Fruit fly (Drosophila melanogaster): ENCODE results near the gene Acyp2.

DNA sequence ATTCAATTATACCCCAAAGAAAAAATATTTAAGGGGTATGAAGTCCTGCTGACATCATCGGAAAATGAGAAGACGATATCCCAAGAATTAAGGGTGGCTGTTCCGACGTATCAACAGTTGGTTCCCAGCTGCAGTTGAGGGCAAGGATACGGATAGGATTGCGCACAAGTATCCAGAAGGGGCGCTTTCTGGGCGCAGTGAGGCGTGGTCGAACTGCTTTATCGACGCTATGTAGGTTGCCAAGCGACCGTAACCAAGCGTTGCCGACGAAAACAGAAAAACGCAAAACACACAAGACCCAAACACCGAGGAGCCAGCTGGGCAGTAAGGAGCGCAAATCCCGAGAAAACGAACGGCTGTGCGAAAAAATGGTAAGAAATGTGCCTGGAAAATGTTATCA, 18.4 kb upstream of the Acyp2 start, which contains the start of gene Ttc26:
- TF ChIP-seq CTCF (optimal IDR thresholded peaks at IDR 0.05), result no peak
- TF ChIP-seq CG8478 (optimal IDR thresholded peaks at IDR 0.05), result no peak
